Comparison of ENCODE assay signal across 2 fruit fly cellular contexts in genomic region chr3L:10584965-10585364, dm6.
TF ChIP-seq lines count a peak whose summit lies in the region.

No protein-coding gene starts in this region.

- TF ChIP-seq CTCF in whole organism, embryonic (GFP tag; optimal IDR thresholded peaks at IDR 0.05; lab: Kevin White, UChicago) = no peak

TF ChIP-seq in whole organism, embryonic, 481 proteins besides CTCF, POLR2A, EP300 and RAD21:
- no peak for TF ChIP-seq tll (GFP tag; optimal IDR thresholded peaks at IDR 0.05; lab: Kevin White, UChicago)
- TF ChIP-seq CG4360 (GFP tag; IDR thresholded peaks at IDR 0.05; lab: Robert Waterston, UW) = peak; percentile 57
- no peak for TF ChIP-seq Sin3A (optimal IDR thresholded peaks at IDR 0.05; lab: Kevin White, UChicago)
- peak in 1 of 2 experiments; percentile 79 for TF ChIP-seq Dfd (GFP tag; optimal IDR thresholded peaks at IDR 0.05; lab: Kevin White, UChicago)
- no peak for TF ChIP-seq Neu2 (GFP tag; optimal IDR thresholded peaks at IDR 0.05; lab: Kevin White, UChicago; ENCODE audit: borderline replicate concordance)

TF ChIP-seq in whole organism, wandering third instar larva, 38 proteins besides CTCF, POLR2A, EP300 and RAD21:
- TF ChIP-seq GATAd (GFP tag; optimal IDR thresholded peaks at IDR 0.05; lab: Kevin White, UChicago) (no peak), Dfd (GFP tag; optimal IDR thresholded peaks at IDR 0.05; lab: Kevin White, UChicago) (peak; percentile 94), Abd-B (GFP tag; optimal IDR thresholded peaks at IDR 0.05; lab: Kevin White, UChicago) (no peak)
TF ChIP-seq in whole organism, wandering third instar larva: peak in this region for 1.
